Worm (Caenorhabditis elegans) whole organism, L3 larva: ENCODE data around the gene F13B12.2.

Source experiments
- R02D3.7 ChIP-seq: fragments of 150-350 bp; optimal IDR thresholded peaks from 2 replicates; lab custom pipeline; 2014; ENCODE audit warnings: missing biosample characterization, missing genetic modification characterization
- ZK546.5 ChIP-seq: sonication (generic microtip); optimal IDR thresholded peaks from 2 replicates; lab custom pipeline; 2017; ENCODE audit warnings: missing biosample characterization, missing genetic modification characterization
- aly-2 ChIP-seq: fragments of 150-350 bp; optimal IDR thresholded peaks from 2 replicates; lab custom pipeline; 2014; ENCODE audit warnings: missing biosample characterization, missing genetic modification characterization
- ama-1 ChIP-seq: fragments of 150-350 bp; optimal IDR thresholded peaks from 2 replicates; lab custom pipeline; 2018
- ceh-16 ChIP-seq: sonication (generic microtip); optimal IDR thresholded peaks from 2 replicates; lab custom pipeline; 2017; ENCODE audit warnings: missing biosample characterization, missing genetic modification characterization
- ceh-9 ChIP-seq: sonication (generic microtip); optimal IDR thresholded peaks from 2 replicates; lab custom pipeline; 2018; ENCODE audit warnings: missing biosample characterization, missing genetic modification characterization
- daf-12 ChIP-seq: fragments of 150-350 bp; optimal IDR thresholded peaks from 2 replicates; lab custom pipeline; 2014; ENCODE audit warnings: missing biosample characterization, missing genetic modification reagents, missing genetic modification characterization
- egl-27 ChIP-seq: sonication (generic microtip); optimal IDR thresholded peaks from 4 replicates; lab custom pipeline; 2017; ENCODE audit warnings: missing biosample characterization, missing genetic modification reagents, missing genetic modification characterization
- elt-1 ChIP-seq: fragments of 150-350 bp; optimal IDR thresholded peaks from 2 replicates; lab custom pipeline; 2014; ENCODE audit warnings: missing biosample characterization, missing genetic modification characterization
- elt-2 ChIP-seq: sonication (generic microtip); optimal IDR thresholded peaks from 2 replicates; lab custom pipeline; 2016; ENCODE audit warnings: missing genetic modification reagents, mild to moderate bottlenecking, missing genetic modification characterization, missing compliant biosample characterization
- elt-3 ChIP-seq, 3 experiments: fragments of 150-350 bp in 1 of 3; sonication (generic microtip) in 2 of 3; optimal IDR thresholded peaks; 2 replicates in 2 of 3; 4 replicates in 1 of 3; lab custom pipeline; 2014 to 2017; ENCODE audit warnings: missing biosample characterization in 3 of 3, missing genetic modification characterization in 3 of 3
- eor-1 ChIP-seq, 2 experiments: fragments of 150-350 bp; optimal IDR thresholded peaks; 2 replicates each; lab custom pipeline; 2014 to 2018; ENCODE audit warnings: missing biosample characterization in 2 of 2, missing genetic modification characterization in 2 of 2
- fkh-10 ChIP-seq: sonication (generic microtip); optimal IDR thresholded peaks from 2 replicates; lab custom pipeline; 2017; ENCODE audit warnings: missing biosample characterization, missing genetic modification reagents, missing genetic modification characterization
- fkh-2 ChIP-seq: fragments of 150-350 bp; optimal IDR thresholded peaks from 2 replicates; lab custom pipeline; 2014; ENCODE audit warnings: missing biosample characterization, missing genetic modification reagents, missing genetic modification characterization
- jun-1 ChIP-seq: fragments of 150-350 bp; optimal IDR thresholded peaks from 2 replicates; lab custom pipeline; 2014; ENCODE audit warnings: missing biosample characterization, missing genetic modification reagents, missing genetic modification characterization
- lin-15B ChIP-seq: fragments of 150-350 bp; optimal IDR thresholded peaks from 2 replicates; lab custom pipeline; 2014; ENCODE audit warnings: missing biosample characterization, missing genetic modification characterization
- lin-39 ChIP-seq: fragments of 150-350 bp; optimal IDR thresholded peaks from 2 replicates; lab custom pipeline; 2018; ENCODE audit warnings: missing biosample characterization, missing genetic modification reagents, missing genetic modification characterization
- lsy-12 ChIP-seq: sonication (generic microtip); optimal IDR thresholded peaks from 2 replicates; lab custom pipeline; 2016; ENCODE audit warnings: mild to moderate bottlenecking, missing genetic modification characterization, missing compliant biosample characterization
- mdl-1 ChIP-seq: fragments of 150-350 bp; optimal IDR thresholded peaks from 2 replicates; lab custom pipeline; 2014; ENCODE audit warnings: missing biosample characterization, missing genetic modification characterization
- mml-1 ChIP-seq: fragments of 150-350 bp; sonication (generic microtip); optimal IDR thresholded peaks from 3 replicates; lab custom pipeline; 2014; ENCODE audit warnings: missing biosample characterization, missing genetic modification characterization
- nfya-1 ChIP-seq: sonication (generic microtip); optimal IDR thresholded peaks from 2 replicates; lab custom pipeline; 2017; ENCODE audit warnings: missing genetic modification characterization, mild to moderate bottlenecking, missing compliant biosample characterization, antibody characterized with exemption, moderate library complexity; ENCODE audit not compliant: insufficient read depth
- nhr-11 ChIP-seq: fragments of 150-350 bp; optimal IDR thresholded peaks from 2 replicates; lab custom pipeline; 2014; ENCODE audit warnings: missing biosample characterization, missing genetic modification characterization
- nhr-12 ChIP-seq: fragments of 150-350 bp; optimal IDR thresholded peaks from 2 replicates; lab custom pipeline; 2014; ENCODE audit warnings: missing biosample characterization, missing genetic modification characterization
- nhr-23 ChIP-seq: fragments of 150-350 bp; optimal IDR thresholded peaks from 2 replicates; lab custom pipeline; 2014; ENCODE audit warnings: missing biosample characterization, missing genetic modification reagents, missing genetic modification characterization
- nhr-237 ChIP-seq: fragments of 150-350 bp; optimal IDR thresholded peaks from 2 replicates; lab custom pipeline; 2014; ENCODE audit warnings: missing biosample characterization, missing genetic modification characterization
- nhr-25 ChIP-seq: sonication (generic microtip); optimal IDR thresholded peaks from 2 replicates; lab custom pipeline; 2017; ENCODE audit warnings: missing biosample characterization, missing genetic modification characterization
- nhr-28 ChIP-seq: fragments of 150-350 bp; optimal IDR thresholded peaks from 2 replicates; lab custom pipeline; 2014; ENCODE audit warnings: missing biosample characterization, missing genetic modification characterization
- nhr-67 ChIP-seq: fragments of 150-350 bp; optimal IDR thresholded peaks from 2 replicates; lab custom pipeline; 2014; ENCODE audit warnings: missing biosample characterization, missing genetic modification characterization
- nhr-76 ChIP-seq: fragments of 150-350 bp; sonication (generic microtip); optimal IDR thresholded peaks from 5 replicates; lab custom pipeline; 2014; ENCODE audit warnings: missing biosample characterization, missing genetic modification characterization
- nhr-77 ChIP-seq: fragments of 150-350 bp; optimal IDR thresholded peaks from 2 replicates; lab custom pipeline; 2014; ENCODE audit warnings: missing biosample characterization, missing genetic modification characterization
- pha-4 ChIP-seq: fragments of 150-350 bp; optimal IDR thresholded peaks from 2 replicates; lab custom pipeline; 2014; ENCODE audit warnings: missing biosample characterization, missing genetic modification reagents, missing genetic modification characterization
- pqm-1 ChIP-seq: fragments of 150-350 bp; optimal IDR thresholded peaks from 2 replicates; lab custom pipeline; 2017; ENCODE audit warnings: missing biosample characterization, missing genetic modification characterization, inconsistent platforms
- tbx-2 ChIP-seq: sonication (generic microtip); optimal IDR thresholded peaks from 2 replicates; lab custom pipeline; 2016; ENCODE audit warnings: mild to moderate bottlenecking, missing genetic modification characterization, missing compliant biosample characterization
- unc-39 ChIP-seq: sonication (generic microtip); optimal IDR thresholded peaks from 4 replicates; lab custom pipeline; 2017; ENCODE audit warnings: missing biosample characterization, missing genetic modification characterization
- zag-1 ChIP-seq: fragments of 150-350 bp; optimal IDR thresholded peaks from 2 replicates; lab custom pipeline; 2014; ENCODE audit warnings: missing biosample characterization, missing genetic modification characterization
- ztf-11 ChIP-seq: fragments of 150-350 bp; optimal IDR thresholded peaks from 2 replicates; lab custom pipeline; 2014; ENCODE audit warnings: missing biosample characterization, missing genetic modification characterization

F13B12.2 gene

DNA sequence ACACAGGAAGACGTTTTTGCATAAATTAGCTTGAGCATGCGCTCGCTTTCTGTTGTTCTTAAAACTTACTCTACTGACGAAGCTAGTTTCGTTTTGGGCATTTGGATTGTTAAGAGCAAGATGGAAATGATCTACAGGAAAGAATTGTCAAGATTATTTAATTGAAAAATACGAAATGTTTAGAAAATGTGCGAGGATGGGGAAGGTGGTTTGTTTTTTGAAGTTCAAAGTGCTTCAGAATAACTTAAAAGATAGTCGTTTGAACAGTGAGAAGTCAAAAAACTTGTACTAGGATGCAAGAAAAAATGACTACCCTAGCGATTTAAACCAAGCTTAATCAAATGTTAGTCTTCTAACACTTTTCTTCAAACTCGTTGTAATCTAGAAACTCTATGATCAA is 28.2 kb upstream of the F13B12.2 start, which contains the start of gene srb-17:
Gene srb-17 (minus strand): TSS at position 101 of the 400 bp plus-strand sequence.
- TF ChIP-seq nhr-28 (tag; lab: Kevin White, UChicago) (no peak), nhr-23 (tag; lab: Kevin White, UChicago) (no peak), lin-39 (tag; lab: Kevin White, UChicago) (no peak), mdl-1 (tag; lab: Kevin White, UChicago) (no peak), egl-27 (tag; lab: Kevin White, UChicago) (no peak), elt-3 (tag; optimal IDR thresholded peaks at IDR 0.05; lab: Kevin White, UChicago) (no peak), nhr-12 (no peak), pha-4 (tag; lab: Kevin White, UChicago) (no peak), mml-1 (no peak), fkh-10 (no peak), daf-12 (tag; lab: Kevin White, UChicago) (no peak), ztf-11 (no peak), lsy-12 (tag; lab: Kevin White, UChicago) (no peak), nhr-77 (tag; lab: Kevin White, UChicago) (no peak), zag-1 (tag; lab: Kevin White, UChicago) (no peak), ZK546.5 (tag; lab: Kevin White, UChicago) (no peak), aly-2 (tag; lab: Kevin White, UChicago) (no peak), elt-2 (tag; lab: Kevin White, UChicago) (no peak), nhr-25 (tag; lab: Kevin White, UChicago) (no peak)

DNA sequence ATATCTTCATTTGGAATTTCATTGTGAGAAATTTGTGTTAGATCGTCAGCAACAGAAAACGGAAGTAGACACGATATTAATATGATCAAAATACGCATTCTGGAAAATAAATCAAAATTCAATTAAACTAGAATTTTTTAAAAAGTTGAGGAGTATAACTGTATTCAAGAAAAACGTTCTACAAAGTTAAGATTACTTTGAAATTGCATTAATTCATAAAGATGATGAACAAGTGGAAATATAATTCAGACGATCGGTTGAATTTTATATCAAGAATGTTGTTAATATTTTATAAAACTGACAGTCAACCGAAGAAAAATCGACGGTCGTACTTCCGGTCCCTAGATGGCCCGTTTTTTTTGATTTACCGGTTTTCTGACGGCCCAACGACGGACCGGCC is 24.1 kb upstream of the F13B12.2 start, which contains the start of gene F01D4.8:
Gene F01D4.8 (minus strand): TSS at position 101 of the 400 bp plus-strand sequence.
- no peak for TF ChIP-seq R02D3.7 (tag; lab: Kevin White, UChicago)
- TF ChIP-seq nhr-11 (tag; lab: Kevin White, UChicago): no peak
- TF ChIP-seq fkh-2 (tag; lab: Kevin White, UChicago): no peak
- no peak for TF ChIP-seq egl-27 (tag; lab: Kevin White, UChicago)
- no peak for TF ChIP-seq ceh-16 (tag; lab: Kevin White, UChicago)
- TF ChIP-seq lin-15B (tag; lab: Kevin White, UChicago): no peak
- TF ChIP-seq elt-1 (tag; lab: Kevin White, UChicago): no peak
- no peak for TF ChIP-seq jun-1
- no peak for TF ChIP-seq tbx-2
- no peak for TF ChIP-seq ZK546.5 (tag; lab: Kevin White, UChicago)
- no peak for TF ChIP-seq lsy-12 (tag; lab: Kevin White, UChicago)
- no peak for TF ChIP-seq pqm-1 (tag; lab: Kevin White, UChicago)
- TF ChIP-seq nhr-76 (tag; lab: Kevin White, UChicago): no peak
- TF ChIP-seq lin-39 (tag; lab: Kevin White, UChicago): no peak
- no peak for TF ChIP-seq nhr-12
- TF ChIP-seq, all 47 proteins: peak for 0

DNA sequence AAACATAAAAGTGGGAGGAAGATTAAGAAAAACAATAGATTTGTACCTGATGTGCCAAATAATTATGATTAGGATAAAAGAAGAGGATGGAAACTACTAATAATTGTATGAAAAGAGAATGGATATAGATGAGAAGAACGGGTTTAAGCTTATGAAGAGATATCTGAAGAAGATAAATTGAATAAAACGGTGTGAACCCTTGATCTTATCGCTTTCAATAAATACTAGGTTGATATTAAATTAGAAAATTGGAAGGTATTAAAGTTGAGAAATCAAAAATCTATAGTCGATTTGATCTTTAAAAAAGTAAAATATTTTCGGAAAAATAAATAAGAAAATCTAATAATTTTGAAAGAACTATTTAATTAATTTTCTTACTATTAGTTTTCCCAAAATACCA is 20.9 kb upstream of the F13B12.2 start, which contains the start of gene F13B12.4:
Gene F13B12.4 (minus strand): TSS at position 101 of the 400 bp plus-strand sequence.
- TF ChIP-seq mml-1 (no peak), mdl-1 (tag; lab: Kevin White, UChicago) (no peak), elt-1 (tag; lab: Kevin White, UChicago) (no peak)

DNA sequence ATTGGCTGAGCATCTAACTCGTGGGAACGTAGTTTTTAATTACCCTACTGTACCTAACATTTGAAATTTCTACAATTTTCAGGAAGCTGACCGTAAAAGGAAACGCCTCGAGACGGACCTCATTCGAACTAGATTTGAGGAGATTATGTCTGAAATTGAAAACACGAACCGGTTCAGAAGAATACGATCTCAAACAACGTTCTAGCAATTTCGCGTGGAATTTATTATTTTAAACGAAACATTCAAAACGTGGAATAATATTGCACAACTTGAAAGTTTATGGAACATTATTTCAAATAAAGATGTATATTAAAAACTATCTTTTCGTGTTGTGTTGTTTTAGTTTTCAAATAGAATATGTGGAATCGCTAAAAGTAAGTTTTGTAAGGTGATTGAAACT is 14.6 kb upstream of the F13B12.2 start, which contains the start of gene F13B12.7:
Gene F13B12.7 (plus strand): TSS at position 301 of the 400 bp plus-strand sequence.
- TF ChIP-seq nhr-237 (tag; lab: Kevin White, UChicago): no peak
- no peak for TF ChIP-seq unc-39 (tag; lab: Kevin White, UChicago)
- no peak for TF ChIP-seq ceh-9
- no peak for TF ChIP-seq nhr-23 (tag; lab: Kevin White, UChicago)
- no peak for TF ChIP-seq nhr-77 (tag; lab: Kevin White, UChicago)
- no peak for TF ChIP-seq nhr-12
- no peak for TF ChIP-seq zag-1 (tag; lab: Kevin White, UChicago)
- no peak for TF ChIP-seq lsy-12 (tag; lab: Kevin White, UChicago)
- TF ChIP-seq eor-1 (tag; optimal IDR thresholded peaks at IDR 0.05; lab: Kevin White, UChicago): no peak
- no peak for TF ChIP-seq elt-3 (tag; optimal IDR thresholded peaks at IDR 0.05; lab: Kevin White, UChicago)
- no peak for TF ChIP-seq nhr-67 (tag; lab: Kevin White, UChicago)
- TF ChIP-seq ama-1 (lab: Kevin White, UChicago): no peak
- TF ChIP-seq ceh-16 (tag; lab: Kevin White, UChicago): no peak
- no peak for TF ChIP-seq elt-1 (tag; lab: Kevin White, UChicago)
- no peak for TF ChIP-seq R02D3.7 (tag; lab: Kevin White, UChicago)
- TF ChIP-seq nfya-1: no peak
